Fruit fly (Drosophila melanogaster) whole organism, pupa: Measurements from ENCODE around the gene Trmt61.

Source experiments
- CG10348 ChIP-seq: fragments of 200-800 bp; sonication (Bioruptor generic); IDR thresholded peaks from 2 replicates; pipeline ENCODE4 v1.3.6; 2022; ENCODE audit warnings: missing biosample characterization, missing genetic modification characterization
- CG12605 ChIP-seq: fragments of 200-800 bp; sonication (Bioruptor generic); IDR thresholded peaks from 2 replicates; pipeline ENCODE4 v1.3.6; 2022; ENCODE audit warnings: missing biosample characterization, missing genetic modification characterization
- CG13204 ChIP-seq: fragments of 200-800 bp; sonication (Bioruptor generic); optimal IDR thresholded peaks from 2 replicates; lab custom pipeline; 2018; ENCODE audit warnings: missing biosample characterization, mild to moderate bottlenecking, missing genetic modification characterization, moderate library complexity
- CG14655 ChIP-seq: fragments of 200-800 bp; sonication (Bioruptor generic); optimal IDR thresholded peaks from 3 replicates; lab custom pipeline; 2017; ENCODE audit warnings: mild to moderate bottlenecking, missing biosample characterization, missing genetic modification reagents, missing genetic modification characterization
- CG15710 ChIP-seq: fragments of 200-800 bp; sonication (Bioruptor generic); optimal IDR thresholded peaks from 2 replicates; lab custom pipeline; 2018; ENCODE audit warnings: missing biosample characterization, mild to moderate bottlenecking, missing genetic modification characterization, moderate library complexity
- CG17806 ChIP-seq: fragments of 200-800 bp; sonication (Bioruptor generic); optimal IDR thresholded peaks from 2 replicates; lab custom pipeline; 2018; ENCODE audit warnings: missing biosample characterization, mild to moderate bottlenecking, missing genetic modification characterization, moderate library complexity
- CG32121 ChIP-seq: fragments of 200-800 bp; sonication (Bioruptor generic); IDR thresholded peaks from 2 replicates; pipeline ENCODE4 v1.3.6; 2022; ENCODE audit warnings: missing biosample characterization, missing genetic modification characterization
- CG34367 ChIP-seq: fragments of 200-800 bp; sonication (Bioruptor generic); optimal IDR thresholded peaks from 2 replicates; lab custom pipeline; 2018; ENCODE audit warnings: missing biosample characterization, mild to moderate bottlenecking, missing genetic modification characterization
- CG4496 ChIP-seq: fragments of 200-800 bp; sonication (Bioruptor generic); IDR thresholded peaks from 3 replicates; pipeline ENCODE4 v1.3.6; 2022; ENCODE audit warnings: missing biosample characterization, missing genetic modification characterization
- CG8159 ChIP-seq: fragments of 200-800 bp; sonication (Bioruptor generic); optimal IDR thresholded peaks from 3 replicates; lab custom pipeline; 2018; ENCODE audit warnings: missing biosample characterization, mild to moderate bottlenecking, missing genetic modification characterization, moderate library complexity
- CG8301 ChIP-seq: fragments of 200-800 bp; sonication (Bioruptor generic); optimal IDR thresholded peaks from 2 replicates; lab custom pipeline; 2018; ENCODE audit warnings: missing biosample characterization, mild to moderate bottlenecking, missing genetic modification characterization
- CG9948 ChIP-seq: fragments of 200-800 bp; sonication (Bioruptor generic); optimal IDR thresholded peaks from 2 replicates; lab custom pipeline; 2018; ENCODE audit warnings: missing biosample characterization, mild to moderate bottlenecking, missing genetic modification characterization, moderate library complexity
- D1 ChIP-seq: fragments of 200-800 bp; sonication (Bioruptor generic); optimal IDR thresholded peaks from 2 replicates; lab custom pipeline; 2018; ENCODE audit warnings: missing biosample characterization, mild to moderate bottlenecking, missing genetic modification characterization, moderate library complexity
- EcR ChIP-seq: fragments of 200-800 bp; sonication (Bioruptor generic); optimal IDR thresholded peaks from 3 replicates; lab custom pipeline; 2019; ENCODE audit warnings: missing biosample characterization, missing genetic modification characterization, mild to moderate bottlenecking, moderate library complexity, missing genetic modification reagents
- Ets98B ChIP-seq: fragments of 200-800 bp; sonication (Bioruptor generic); IDR thresholded peaks from 2 replicates; pipeline ENCODE4 v1.3.6; 2022; ENCODE audit warnings: missing biosample characterization, missing genetic modification characterization
- Pif1A ChIP-seq: fragments of 200-800 bp; sonication (Bioruptor generic); optimal IDR thresholded peaks from 3 replicates; lab custom pipeline; 2016; ENCODE audit warnings: missing biosample characterization, missing genetic modification characterization
- Pif1B ChIP-seq: fragments of 200-800 bp; sonication (Bioruptor generic); optimal IDR thresholded peaks from 3 replicates; lab custom pipeline; 2016; ENCODE audit warnings: missing biosample characterization, missing genetic modification characterization
- Snoo ChIP-seq: fragments of 200-800 bp; sonication (Bioruptor generic); optimal IDR thresholded peaks from 3 replicates; lab custom pipeline; 2017; ENCODE audit warnings: missing biosample characterization, mild to moderate bottlenecking, missing genetic modification characterization, inconsistent platforms
- fd96Ca ChIP-seq: fragments of 200-800 bp; sonication (Bioruptor generic); IDR thresholded peaks from 3 replicates; pipeline ENCODE4 v1.3.6; 2022; ENCODE audit warnings: missing biosample characterization, missing genetic modification characterization
- gl ChIP-seq: fragments of 200-800 bp; sonication (Bioruptor generic); optimal IDR thresholded peaks from 2 replicates; lab custom pipeline; 2018; ENCODE audit warnings: missing biosample characterization, mild to moderate bottlenecking, missing genetic modification characterization
- rn ChIP-seq: fragments of 200-800 bp; sonication (Bioruptor generic); IDR thresholded peaks from 2 replicates; pipeline ENCODE4 v1.3.6; 2022; ENCODE audit warnings: missing biosample characterization, missing genetic modification characterization

Gene Trmt61

DNA sequence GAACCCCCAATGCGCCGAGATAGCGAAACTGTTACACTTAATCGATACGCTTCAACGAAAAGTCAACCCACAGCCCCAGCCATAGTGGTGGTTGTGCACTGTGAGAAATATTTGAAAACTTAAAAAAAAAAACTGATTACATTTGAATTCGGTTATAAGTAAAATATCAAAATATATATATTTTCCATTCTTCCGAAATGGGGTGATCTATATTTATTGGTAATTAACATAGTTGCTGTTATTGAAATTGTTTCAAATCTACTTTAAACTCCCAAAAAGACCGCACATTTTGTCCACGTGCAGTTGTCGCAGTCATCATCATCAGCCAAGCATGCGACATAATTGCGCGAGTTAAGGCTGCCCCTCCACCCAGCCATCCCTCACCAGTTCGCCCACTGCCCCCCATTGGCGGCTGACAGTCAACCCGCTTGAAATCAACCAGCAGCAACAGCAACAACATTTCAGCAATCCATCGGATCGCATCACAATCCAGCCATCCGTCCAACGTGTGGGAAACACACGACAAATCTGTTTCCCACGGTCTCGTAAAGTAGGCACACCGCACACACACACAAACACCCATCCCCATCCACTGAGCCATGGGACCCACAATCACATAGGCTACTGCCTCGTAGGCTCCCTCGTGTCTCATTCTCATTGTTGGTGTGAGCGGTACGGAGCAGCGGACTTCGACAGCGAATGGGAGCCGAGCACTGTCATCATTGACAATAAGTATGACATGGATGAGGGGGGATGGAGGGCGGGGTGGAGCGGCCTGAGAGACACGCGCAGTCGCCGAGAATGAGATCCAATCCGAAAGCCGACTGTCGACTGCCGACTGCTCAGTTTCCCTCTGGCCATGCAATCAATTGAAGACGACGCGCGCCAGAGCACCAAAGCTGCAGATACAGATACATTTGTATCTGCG lies 38.8 kb upstream of the Trmt61 start:
- TF ChIP-seq CG4496 (GFP tag; lab: Robert Waterston, UW) (peak; percentile 72), rn (GFP tag; lab: Robert Waterston, UW) (0 out of 2 replicates have a peak, but pooled peaks have one; percentile 28), Pif1A (GFP tag; lab: Kevin White, UChicago) (peak; percentile 28), CG8301 (peak; percentile 75), CG12605 (GFP tag; lab: Robert Waterston, UW) (peak; percentile 49), CG13204 (peak; percentile 99), Ets98B (GFP tag; lab: Robert Waterston, UW) (peak; percentile 79), Snoo (tag; lab: Kevin White, UChicago) (peak; percentile 45), CG8159 (tag; lab: Kevin White, UChicago) (peak; percentile 84), fd96Ca (GFP tag; lab: Robert Waterston, UW) (peak; percentile 68), CG9948 (tag; lab: Kevin White, UChicago) (peak; percentile 78), Pif1B (peak; percentile 28), D1 (tag; lab: Kevin White, UChicago) (peak; percentile 38), CG15710 (peak; percentile 68), CG32121 (peak; percentile 72; the same call in 1 of the 2 replicates), CG34367 (tag; lab: Kevin White, UChicago) (peak; percentile 74), EcR (GFP tag; lab: Kevin White, UChicago) (peak; percentile 69), gl (no peak), CG14655 (GFP tag; lab: Kevin White, UChicago) (peak; percentile 79), CG10348 (GFP tag; lab: Robert Waterston, UW) (no peak), CG17806 (peak; percentile 81)

DNA sequence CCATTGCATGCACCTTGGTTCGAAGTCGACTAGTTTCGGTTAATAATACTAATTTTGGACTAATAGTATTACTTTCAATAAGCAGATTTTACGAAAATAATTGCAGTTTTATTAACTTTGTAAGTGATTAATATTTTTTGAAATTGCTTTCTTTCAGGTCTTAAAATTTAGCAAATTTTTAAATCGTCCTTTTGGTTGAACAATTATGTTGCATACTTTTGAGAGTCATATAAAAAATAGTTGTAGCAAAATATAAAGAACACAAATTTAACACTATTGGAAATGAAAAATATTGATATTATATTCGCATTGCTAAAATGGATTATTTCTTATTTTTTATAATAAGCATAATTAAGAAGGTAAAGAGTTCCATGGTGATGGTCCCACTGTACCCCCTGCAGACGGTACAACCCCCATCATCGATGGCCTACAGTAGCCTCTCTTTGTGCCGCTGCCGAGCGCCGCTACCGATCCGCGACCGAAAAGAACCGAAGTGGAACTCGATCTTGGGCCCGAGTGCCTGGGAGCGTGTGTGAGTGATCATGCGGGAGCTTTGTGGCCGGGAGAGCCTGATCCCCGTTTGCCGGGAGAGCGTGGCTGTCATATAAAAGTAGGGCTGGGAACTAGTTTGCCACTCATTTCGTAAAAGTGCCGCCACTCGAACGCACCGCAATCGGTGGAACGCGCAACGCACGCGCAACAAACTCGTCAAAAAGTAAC lies 37.9 kb upstream of the Trmt61 start:
- TF ChIP-seq CG8159 (tag; lab: Kevin White, UChicago) (peak; percentile 97), CG14655 (GFP tag; lab: Kevin White, UChicago) (peak; percentile 96), CG4496 (GFP tag; lab: Robert Waterston, UW) (peak; percentile 60; the same call in 1 of the 3 replicates), Pif1A (GFP tag; lab: Kevin White, UChicago) (peak; percentile 77), CG12605 (GFP tag; lab: Robert Waterston, UW) (0 out of 2 replicates have a peak, but pooled peaks have one; percentile 23), rn (GFP tag; lab: Robert Waterston, UW) (peak; percentile 77), CG32121 (peak; percentile 68), gl (peak; percentile 50), CG10348 (GFP tag; lab: Robert Waterston, UW) (no peak; the same call in 1 of the 2 replicates), Snoo (tag; lab: Kevin White, UChicago) (peak; percentile 94), Ets98B (GFP tag; lab: Robert Waterston, UW) (peak; percentile 41), EcR (GFP tag; lab: Kevin White, UChicago) (peak; percentile 30), CG8301 (peak; percentile 94), CG17806 (peak; percentile 90), CG15710 (peak; percentile 94), CG9948 (tag; lab: Kevin White, UChicago) (peak; percentile 96), CG34367 (tag; lab: Kevin White, UChicago) (peak; percentile 90), D1 (tag; lab: Kevin White, UChicago) (peak; percentile 92), Pif1B (peak; percentile 66), fd96Ca (GFP tag; lab: Robert Waterston, UW) (peak; percentile 46; the same call in 2 of the 3 replicates), CG13204 (peak; percentile 81)

DNA sequence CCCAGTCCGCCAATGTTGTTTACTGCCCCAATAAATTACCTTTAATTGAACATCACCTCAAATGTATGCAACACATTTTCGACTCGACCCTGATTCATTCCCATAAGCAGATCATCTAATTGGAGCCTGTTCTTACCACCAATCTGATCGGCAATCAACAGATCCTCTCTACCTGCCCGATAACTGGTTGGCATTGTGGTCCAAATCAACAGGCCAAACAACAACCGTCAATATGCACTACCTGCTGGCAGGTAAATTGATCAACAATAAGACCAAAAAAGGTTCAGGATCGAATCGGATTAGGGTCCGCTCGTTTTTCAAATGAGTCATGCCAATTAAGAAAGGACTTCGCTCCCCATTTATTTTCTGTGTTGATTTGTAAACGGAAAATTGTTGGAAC lies 36.0 kb upstream of the Trmt61 start:
- TF ChIP-seq CG8159 (tag; lab: Kevin White, UChicago): no peak
- no peak for TF ChIP-seq CG4496 (GFP tag; lab: Robert Waterston, UW)
- TF ChIP-seq Snoo (tag; lab: Kevin White, UChicago): no peak
- TF ChIP-seq CG34367 (tag; lab: Kevin White, UChicago): no peak
- TF ChIP-seq gl: no peak
- no peak for TF ChIP-seq CG14655 (GFP tag; lab: Kevin White, UChicago)
- no peak for TF ChIP-seq Ets98B (GFP tag; lab: Robert Waterston, UW)
- TF ChIP-seq D1 (tag; lab: Kevin White, UChicago): no peak
- TF ChIP-seq CG15710: no peak
- TF ChIP-seq Pif1B: no peak
- TF ChIP-seq CG32121: no peak
- TF ChIP-seq CG8301: no peak
- no peak for TF ChIP-seq CG10348 (GFP tag; lab: Robert Waterston, UW)
- no peak for TF ChIP-seq fd96Ca (GFP tag; lab: Robert Waterston, UW)
- TF ChIP-seq, all 21 proteins: peak for 0

DNA sequence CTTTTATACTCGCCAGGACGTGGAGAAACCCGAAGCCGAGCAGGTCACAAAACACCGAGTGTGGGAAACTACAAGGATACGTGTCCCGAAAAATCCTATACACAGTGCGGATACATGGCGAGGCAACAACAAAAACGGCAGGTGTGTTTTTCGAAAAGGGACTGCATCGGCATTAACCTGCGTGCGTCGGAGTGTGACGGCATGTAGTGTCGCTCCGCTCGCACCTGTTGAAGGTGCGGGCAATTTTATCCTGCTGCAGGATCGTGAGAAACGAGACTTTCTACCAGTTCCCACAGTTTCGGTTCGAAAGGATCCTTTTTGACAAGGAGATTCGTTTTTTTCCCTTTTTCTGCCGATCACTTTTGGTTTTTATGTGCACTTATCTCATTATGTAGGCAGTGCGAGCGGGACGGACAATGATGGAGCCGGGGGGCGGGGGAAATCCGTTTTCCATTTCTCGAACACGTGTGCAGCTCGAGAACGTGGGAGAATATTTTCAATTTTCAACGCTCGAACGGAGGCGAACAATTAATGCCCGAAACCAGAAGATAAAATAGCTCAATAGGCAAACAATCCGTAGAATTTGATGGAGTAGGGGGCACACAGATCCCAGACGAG lies 34.6 kb upstream of the Trmt61 start:
- no peak for TF ChIP-seq gl
- no peak for TF ChIP-seq CG8159 (tag; lab: Kevin White, UChicago)
- no peak for TF ChIP-seq fd96Ca (GFP tag; lab: Robert Waterston, UW)
- no peak for TF ChIP-seq CG34367 (tag; lab: Kevin White, UChicago)
- no peak for TF ChIP-seq CG9948 (tag; lab: Kevin White, UChicago)
- TF ChIP-seq CG15710: no peak
- no peak for TF ChIP-seq Pif1A (GFP tag; lab: Kevin White, UChicago)
